Fruit fly (Drosophila melanogaster) Kc167 (cell line): ENCODE results near the gene corto.

Experiments
- Myc ChIP-seq: fragments of >200 bp; optimal IDR thresholded peaks from 2 replicates; lab custom pipeline; 2017; ENCODE audit warnings: missing external identifiers
- Sin3A ChIP-seq: fragments of >200 bp; optimal IDR thresholded peaks from 2 replicates; lab custom pipeline; 2018; ENCODE audit warnings: missing external identifiers
- h ChIP-seq: fragments of >200 bp; optimal IDR thresholded peaks from 3 replicates; lab custom pipeline; 2018; ENCODE audit warnings: missing external identifiers
- insv ChIP-seq: fragments of >200 bp; optimal IDR thresholded peaks from 3 replicates; lab custom pipeline; 2018; ENCODE audit warnings: missing external identifiers
- psq ChIP-seq: fragments of >200 bp; optimal IDR thresholded peaks from 2 replicates; lab custom pipeline; 2017; ENCODE audit warnings: missing external identifiers
- ttk ChIP-seq: sonication (Bioruptor generic); optimal IDR thresholded peaks from 2 replicates; lab custom pipeline; 2017; ENCODE audit warnings: missing external identifiers

corto gene

DNA sequence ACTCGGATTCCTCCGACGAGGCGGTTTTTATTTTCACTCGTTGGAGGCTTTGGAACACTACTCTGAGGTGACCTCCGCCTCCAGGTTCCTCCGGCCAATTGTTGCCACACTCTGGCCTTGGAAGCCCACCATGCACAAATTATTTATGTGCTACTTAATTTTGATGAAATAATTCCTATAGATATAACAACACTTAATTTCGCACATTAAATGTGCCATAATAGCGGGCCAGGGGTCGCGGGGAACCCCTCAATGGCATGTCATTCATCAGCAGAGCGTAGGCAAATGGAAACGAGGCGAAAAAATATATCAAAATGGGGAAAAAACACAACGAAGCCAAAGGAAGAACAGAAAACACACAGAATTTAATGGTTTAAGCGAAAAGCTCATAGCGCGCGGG, 32.1 kb downstream of the corto start:
- TF ChIP-seq ttk (lab: Kevin White, UChicago): no peak
- TF ChIP-seq insv (lab: Kevin White, UChicago): no peak
- no peak for TF ChIP-seq Myc (lab: Kevin White, UChicago)
- no peak for TF ChIP-seq psq (lab: Kevin White, UChicago)
- no peak for TF ChIP-seq h (lab: Kevin White, UChicago)
- TF ChIP-seq Sin3A (lab: Kevin White, UChicago): no peak

DNA sequence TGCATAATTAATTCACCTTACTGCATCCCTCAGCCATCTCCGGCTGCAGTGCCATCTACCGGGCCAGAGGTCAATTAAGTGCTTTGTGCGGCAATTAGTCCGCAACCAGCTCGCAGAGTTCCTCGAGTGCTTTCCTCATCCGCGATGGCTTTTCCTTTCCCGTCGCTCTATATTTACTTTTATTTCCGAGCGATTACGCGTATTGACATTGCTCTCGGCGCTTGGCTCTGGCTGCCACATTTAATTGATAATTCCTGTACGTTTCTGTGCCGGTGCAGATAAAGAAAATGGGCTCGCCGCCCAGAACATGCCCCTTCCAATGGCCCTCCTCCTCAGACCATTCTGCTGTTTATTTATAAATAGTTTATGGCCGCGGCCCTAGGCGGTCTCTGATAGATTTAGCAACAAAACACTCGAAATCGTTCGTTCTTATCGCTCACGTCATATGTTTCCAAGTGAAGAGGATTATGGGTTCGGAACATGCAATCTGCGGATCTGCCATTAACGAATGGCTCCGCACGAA, 33.2 kb downstream of the corto start:
- TF ChIP-seq insv (lab: Kevin White, UChicago) (no peak), Myc (lab: Kevin White, UChicago) (no peak), Sin3A (lab: Kevin White, UChicago) (no peak), ttk (lab: Kevin White, UChicago) (no peak), psq (lab: Kevin White, UChicago) (no peak), h (lab: Kevin White, UChicago) (no peak)

DNA sequence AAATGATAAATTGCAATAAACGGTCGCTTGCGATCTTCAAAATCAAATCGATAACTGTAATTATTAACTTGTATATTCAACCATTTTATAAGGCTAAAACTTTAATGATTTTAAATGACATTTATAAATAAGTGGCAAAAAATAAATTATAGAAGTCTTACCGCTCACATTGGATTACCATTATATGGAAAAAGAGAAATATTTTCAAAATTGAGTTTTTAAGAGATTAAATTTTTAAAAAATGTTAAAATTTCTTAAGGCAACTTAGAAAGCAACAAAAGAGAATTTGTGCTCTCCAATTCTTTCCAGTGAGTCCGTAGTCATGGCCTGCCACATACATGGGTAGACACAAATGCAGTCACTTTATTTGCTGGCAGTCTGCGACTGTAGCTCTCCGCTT, 34.0 kb downstream of the corto start:
- TF ChIP-seq Myc (lab: Kevin White, UChicago) (no peak), Sin3A (lab: Kevin White, UChicago) (no peak), h (lab: Kevin White, UChicago) (no peak), insv (lab: Kevin White, UChicago) (no peak), psq (lab: Kevin White, UChicago) (no peak), ttk (lab: Kevin White, UChicago) (no peak)

DNA sequence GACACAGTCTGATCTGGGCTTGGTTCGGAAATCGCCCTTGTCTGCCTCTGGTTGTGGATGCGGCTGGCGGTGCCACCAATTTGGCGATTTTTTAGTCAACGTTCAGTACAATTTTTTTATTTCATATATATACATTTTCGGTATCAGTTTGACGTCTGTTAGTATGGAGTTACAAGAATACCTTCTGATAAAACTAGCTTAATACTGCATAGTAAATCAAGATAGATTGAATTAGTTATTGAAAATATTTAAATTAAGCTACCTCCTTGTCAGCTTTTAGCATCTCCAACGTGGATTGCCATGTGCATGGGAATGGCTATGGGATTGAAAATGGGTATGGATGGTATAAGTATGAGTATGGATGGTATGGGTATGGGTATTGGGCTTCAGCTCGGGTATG, 41.8 kb downstream of the corto start:
- TF ChIP-seq Myc (lab: Kevin White, UChicago) (no peak), psq (lab: Kevin White, UChicago) (no peak), insv (lab: Kevin White, UChicago) (no peak), h (lab: Kevin White, UChicago) (no peak), ttk (lab: Kevin White, UChicago) (no peak), Sin3A (lab: Kevin White, UChicago) (no peak)

DNA sequence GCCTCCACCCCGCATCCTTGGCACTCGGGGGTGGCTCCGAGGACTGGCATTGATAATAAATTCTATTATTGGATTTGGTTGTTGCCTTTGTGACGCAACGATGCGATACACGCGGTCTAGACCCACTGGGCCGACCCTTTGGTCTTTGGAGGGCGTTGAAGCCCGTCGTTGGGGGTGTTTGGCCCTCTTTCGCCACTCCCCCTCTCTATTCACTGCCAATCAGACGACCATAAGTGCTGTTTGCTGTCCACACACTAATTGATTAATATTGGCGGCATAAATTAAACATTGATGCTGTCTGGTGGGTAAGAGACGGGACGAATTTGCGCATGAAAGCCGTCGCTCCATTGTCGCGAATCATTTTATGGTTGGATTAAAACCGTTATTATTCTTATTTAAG, 42.9 kb downstream of the corto start:
- TF ChIP-seq ttk (lab: Kevin White, UChicago) (no peak), h (lab: Kevin White, UChicago) (no peak), Sin3A (lab: Kevin White, UChicago) (no peak), insv (lab: Kevin White, UChicago) (no peak), Myc (lab: Kevin White, UChicago) (no peak), psq (lab: Kevin White, UChicago) (no peak)

DNA sequence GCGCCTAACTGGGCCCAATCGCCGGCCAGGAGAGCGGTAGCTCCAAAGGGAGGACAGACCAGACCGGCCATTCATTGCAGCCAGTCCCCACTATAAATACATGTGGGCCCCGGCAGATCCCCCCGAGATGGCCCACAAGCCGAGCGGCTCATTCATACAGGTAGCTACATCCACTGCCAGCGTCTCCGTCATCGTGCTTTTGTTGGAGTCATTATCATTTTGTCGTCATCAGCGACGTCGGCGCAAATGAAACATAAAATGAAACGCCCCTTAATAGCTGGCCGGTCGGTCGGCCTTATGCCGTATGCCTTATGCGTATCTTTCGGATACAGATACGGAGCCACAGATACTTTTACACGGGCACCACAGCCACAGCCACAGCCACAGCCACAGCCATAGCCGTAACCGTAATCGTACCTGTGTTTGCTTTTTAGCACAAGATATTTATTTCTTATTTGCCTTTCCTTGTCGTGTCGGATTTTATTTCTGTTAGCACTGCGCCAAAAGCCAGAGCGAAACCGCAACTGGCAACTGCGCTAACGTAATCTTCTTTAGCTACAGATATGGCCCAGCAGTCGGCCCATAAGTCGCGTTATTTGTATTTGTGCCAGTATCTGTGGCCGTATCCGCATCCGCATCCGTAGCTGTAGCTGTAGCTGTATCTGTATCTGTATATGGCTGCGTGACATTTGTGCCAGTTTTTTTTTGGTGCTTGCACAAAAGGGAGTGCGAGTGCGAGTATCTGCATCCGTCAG, 43.7 kb downstream of the corto start:
- TF ChIP-seq Myc (lab: Kevin White, UChicago): no peak
- no peak for TF ChIP-seq psq (lab: Kevin White, UChicago)
- TF ChIP-seq insv (lab: Kevin White, UChicago): no peak
- TF ChIP-seq ttk (lab: Kevin White, UChicago): no peak
- no peak for TF ChIP-seq h (lab: Kevin White, UChicago)
- no peak for TF ChIP-seq Sin3A (lab: Kevin White, UChicago)

DNA sequence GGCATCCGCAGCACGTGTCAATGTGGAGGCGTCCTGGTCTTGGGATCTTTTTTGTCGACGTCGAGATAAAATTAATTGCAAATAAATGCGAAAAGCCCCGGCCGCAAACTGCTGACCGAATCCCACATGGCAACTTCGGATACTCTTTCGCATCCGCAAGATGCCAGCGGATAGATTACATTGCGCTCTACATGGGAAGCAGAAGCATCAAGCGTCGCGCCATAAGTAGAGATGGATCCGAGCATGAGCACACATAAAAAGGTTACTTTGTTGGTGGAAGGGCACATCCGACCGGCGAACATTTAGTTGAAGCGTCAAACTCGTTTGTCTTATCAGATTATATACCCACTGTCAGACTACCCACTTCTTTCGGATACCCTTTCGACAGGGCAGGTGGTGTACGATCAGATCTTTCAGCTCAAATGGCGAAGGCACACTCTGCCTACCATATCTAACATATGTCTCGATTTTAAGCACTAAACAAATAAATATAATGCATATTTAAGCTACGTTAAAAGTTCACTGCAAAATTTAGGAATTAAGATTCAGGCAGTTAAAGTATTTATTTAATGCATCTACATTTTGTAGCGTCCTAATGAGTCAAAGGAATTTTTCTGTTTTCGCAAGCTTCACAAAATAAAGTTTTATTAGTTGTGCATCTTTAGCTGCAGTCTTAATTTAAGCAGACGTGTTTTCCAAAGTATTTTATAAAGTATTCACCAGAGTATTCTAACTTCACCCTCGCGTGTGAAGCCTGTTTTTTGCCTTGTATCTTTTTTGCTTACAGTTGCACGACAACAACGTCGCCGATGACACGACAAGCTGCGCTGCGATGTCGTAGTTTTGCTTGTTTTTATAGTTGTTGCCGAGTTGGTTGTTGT, 44.6 kb downstream of the corto start:
- no peak for TF ChIP-seq Sin3A (lab: Kevin White, UChicago)
- no peak for TF ChIP-seq h (lab: Kevin White, UChicago)

DNA sequence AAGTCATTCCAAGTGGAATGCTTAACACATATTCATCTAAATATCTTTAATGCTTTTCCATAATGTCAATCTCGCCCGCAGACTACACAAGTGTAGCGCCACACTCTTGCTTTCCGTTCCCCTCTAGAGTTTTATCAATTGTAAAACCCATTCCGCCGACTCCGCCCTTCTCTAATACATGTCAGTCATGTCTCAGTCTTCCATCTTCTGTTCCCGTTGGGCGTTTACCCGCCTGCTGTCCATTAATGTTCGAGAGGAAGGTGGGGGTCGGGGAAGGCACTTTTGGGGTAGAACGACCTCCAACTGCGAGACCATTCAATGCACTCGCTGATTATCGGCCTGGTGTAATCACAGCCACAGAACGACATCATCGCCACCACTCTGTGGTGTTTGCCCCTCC, 45.5 kb downstream of the corto start:
- no peak for TF ChIP-seq insv (lab: Kevin White, UChicago)

DNA sequence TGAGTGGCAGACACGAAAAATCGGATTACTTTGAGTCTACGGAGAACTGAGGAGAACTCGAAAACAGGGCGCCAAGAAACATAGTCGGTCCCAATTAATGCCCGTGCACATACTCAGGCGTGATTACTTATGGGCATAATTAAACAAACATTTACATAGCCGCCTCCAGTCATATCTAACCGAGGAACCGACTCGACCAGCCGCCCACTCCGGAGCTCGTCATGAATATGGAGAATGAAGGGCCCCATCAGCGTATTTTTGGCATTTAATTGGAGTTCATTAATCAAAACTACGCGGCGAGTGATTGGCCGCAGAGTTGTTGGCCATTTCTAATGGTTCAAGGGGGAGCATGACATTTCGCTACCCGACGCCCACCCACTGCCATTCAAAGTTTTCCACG, 46.6 kb downstream of the corto start:
- TF ChIP-seq psq (lab: Kevin White, UChicago): no peak
- no peak for TF ChIP-seq ttk (lab: Kevin White, UChicago)
- no peak for TF ChIP-seq h (lab: Kevin White, UChicago)
- TF ChIP-seq Sin3A (lab: Kevin White, UChicago): no peak
- TF ChIP-seq Myc (lab: Kevin White, UChicago): no peak

DNA sequence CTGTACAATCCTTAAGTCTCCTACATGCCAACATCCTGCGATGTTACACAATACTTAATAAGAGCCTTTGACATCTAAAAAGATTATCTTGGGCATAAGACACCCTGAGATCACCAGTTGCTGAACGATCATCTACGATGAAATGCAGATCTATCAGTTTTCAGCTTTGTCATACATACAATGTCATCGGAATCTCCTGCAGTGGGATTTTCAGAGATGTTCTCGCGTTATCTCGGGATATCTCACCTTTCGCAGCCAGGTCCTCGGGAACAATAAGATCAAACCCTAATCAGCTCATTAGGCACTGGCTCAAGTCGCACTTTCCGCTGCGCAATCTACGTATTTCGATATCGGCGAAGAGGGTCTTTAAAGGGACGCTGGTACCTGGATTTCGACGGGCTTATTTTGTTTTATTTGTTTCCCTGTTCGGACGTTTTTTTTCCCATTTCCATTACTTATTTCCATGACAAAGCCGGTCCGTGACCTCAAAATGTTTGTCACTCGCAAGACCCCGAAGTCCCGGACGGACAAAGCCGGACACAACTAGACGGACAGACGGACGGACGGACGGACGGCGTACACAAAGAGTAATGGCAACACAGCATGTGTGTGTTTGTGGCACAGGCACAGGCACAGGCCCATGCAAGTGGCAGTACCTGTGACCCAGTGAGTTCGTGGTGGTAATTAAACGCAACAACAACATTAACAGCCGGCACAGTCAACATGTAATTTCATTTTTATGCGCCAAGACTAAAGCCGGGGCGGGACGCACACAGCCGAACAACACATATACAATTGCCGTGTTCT, 48.0 kb downstream of the corto start:
- TF ChIP-seq ttk (lab: Kevin White, UChicago) (no peak), insv (lab: Kevin White, UChicago) (no peak), psq (lab: Kevin White, UChicago) (no peak), Myc (lab: Kevin White, UChicago) (no peak), h (lab: Kevin White, UChicago) (no peak), Sin3A (lab: Kevin White, UChicago) (no peak)

DNA sequence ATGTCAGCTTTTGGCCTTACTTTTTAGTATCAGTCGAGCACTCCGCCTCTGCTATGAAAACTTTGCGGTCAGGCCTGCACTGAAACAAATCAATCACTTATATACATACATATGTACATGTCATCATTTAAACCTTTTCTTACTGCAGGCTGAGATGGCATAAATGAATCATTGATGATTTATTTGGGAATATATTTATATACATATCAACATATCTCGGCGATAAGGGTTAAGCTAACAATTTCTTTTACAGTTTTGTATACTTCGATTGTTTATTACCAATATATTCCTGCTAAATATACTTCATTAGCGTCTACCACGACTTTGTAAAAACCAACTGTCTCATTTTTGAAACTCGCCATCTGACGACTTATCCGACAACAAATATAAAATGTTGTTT, 49.3 kb downstream of the corto start:
- TF ChIP-seq insv (lab: Kevin White, UChicago): no peak
- TF ChIP-seq ttk (lab: Kevin White, UChicago): no peak
- TF ChIP-seq Myc (lab: Kevin White, UChicago): no peak
- TF ChIP-seq psq (lab: Kevin White, UChicago): no peak
- TF ChIP-seq h (lab: Kevin White, UChicago): no peak
- TF ChIP-seq Sin3A (lab: Kevin White, UChicago): no peak
